Worm (Caenorhabditis elegans) whole organism, mixed stage, embryonic: ENCODE data around the gene srbc-61.

Experiments
- bed-3 ChIP-seq: fragments of 200-800 bp; sonication (Bioruptor generic); optimal IDR thresholded peaks from 3 replicates; lab custom pipeline; 2018; ENCODE audit warnings: mild to moderate bottlenecking, missing genetic modification characterization, moderate library complexity, missing compliant biosample characterization
- blmp-1 ChIP-seq: fragments of 150-350 bp; optimal IDR thresholded peaks from 2 replicates; lab custom pipeline; 2014; ENCODE audit warnings: missing biosample characterization, missing genetic modification characterization
- ceh-39 ChIP-seq: fragments of 150-350 bp; optimal IDR thresholded peaks from 2 replicates; lab custom pipeline; 2014; ENCODE audit warnings: missing biosample characterization, missing genetic modification characterization
- ceh-43 ChIP-seq: fragments of 200-800 bp; sonication (Bioruptor generic); optimal IDR thresholded peaks from 2 replicates; lab custom pipeline; 2018; ENCODE audit warnings: mild to moderate bottlenecking, missing genetic modification characterization, moderate library complexity, missing compliant biosample characterization
- ceh-83 ChIP-seq: fragments of 200-800 bp; sonication (Bioruptor generic); optimal IDR thresholded peaks from 2 replicates; lab custom pipeline; 2018; ENCODE audit warnings: mild to moderate bottlenecking, missing genetic modification characterization, missing compliant biosample characterization
- ces-1 ChIP-seq: fragments of 150-350 bp; optimal IDR thresholded peaks from 2 replicates; lab custom pipeline; 2014; ENCODE audit warnings: missing biosample characterization, missing genetic modification reagents, missing genetic modification characterization
- drap-1 ChIP-seq: fragments of 200-800 bp; sonication (Bioruptor generic); optimal IDR thresholded peaks from 3 replicates; lab custom pipeline; 2018; ENCODE audit warnings: mild to moderate bottlenecking, missing genetic modification characterization, missing compliant biosample characterization
- elt-1 ChIP-seq: sonication (generic microtip); optimal IDR thresholded peaks from 2 replicates; lab custom pipeline; 2017; ENCODE audit warnings: missing genetic modification characterization, mild to moderate bottlenecking, missing compliant biosample characterization, antibody characterized with exemption, moderate library complexity, borderline replicate concordance; ENCODE audit not compliant: insufficient read depth
- elt-3 ChIP-seq: fragments of 150-350 bp; optimal IDR thresholded peaks from 2 replicates; lab custom pipeline; 2014; ENCODE audit warnings: missing biosample characterization, missing genetic modification characterization
- flh-1 ChIP-seq: fragments of 200-800 bp; sonication (Bioruptor generic); optimal IDR thresholded peaks from 2 replicates; lab custom pipeline; 2018; ENCODE audit warnings: mild to moderate bottlenecking, missing genetic modification characterization, moderate library complexity, missing compliant biosample characterization
- ham-2 ChIP-seq: fragments of 200-800 bp; sonication (Bioruptor generic); optimal IDR thresholded peaks from 2 replicates; lab custom pipeline; 2018; ENCODE audit warnings: mild to moderate bottlenecking, missing genetic modification characterization, missing compliant biosample characterization
- hlh-1 ChIP-seq: fragments of 150-350 bp; optimal IDR thresholded peaks from 2 replicates; lab custom pipeline; 2014; ENCODE audit warnings: missing biosample characterization, missing genetic modification reagents, missing genetic modification characterization
- lin-13 ChIP-seq: fragments of 150-350 bp; optimal IDR thresholded peaks from 2 replicates; lab custom pipeline; 2014; ENCODE audit warnings: missing biosample characterization, missing genetic modification characterization
- lsy-2 ChIP-seq: fragments of 150-350 bp; optimal IDR thresholded peaks from 2 replicates; lab custom pipeline; 2014; ENCODE audit warnings: missing biosample characterization, missing genetic modification characterization
- mab-5 ChIP-seq: fragments of 150-350 bp; optimal IDR thresholded peaks from 2 replicates; lab custom pipeline; 2014; ENCODE audit warnings: missing biosample characterization, missing genetic modification characterization
- mep-1 ChIP-seq: fragments of 150-350 bp; optimal IDR thresholded peaks from 2 replicates; lab custom pipeline; 2017; ENCODE audit warnings: missing biosample characterization, missing genetic modification reagents, missing genetic modification characterization, inconsistent platforms
- mls-2 ChIP-seq: sonication (generic microtip); optimal IDR thresholded peaks from 2 replicates; lab custom pipeline; 2016; ENCODE audit warnings: mild to moderate bottlenecking, missing genetic modification characterization, moderate library complexity, missing compliant biosample characterization
- nhr-12 ChIP-seq: fragments of 150-350 bp; optimal IDR thresholded peaks from 2 replicates; lab custom pipeline; 2014; ENCODE audit warnings: missing biosample characterization, missing genetic modification characterization
- nhr-2 ChIP-seq: fragments of 150-350 bp; optimal IDR thresholded peaks from 2 replicates; lab custom pipeline; 2014; ENCODE audit warnings: missing biosample characterization, missing genetic modification characterization
- nhr-237 ChIP-seq: fragments of 150-350 bp; optimal IDR thresholded peaks from 2 replicates; lab custom pipeline; 2014; ENCODE audit warnings: missing biosample characterization, missing genetic modification characterization
- nhr-28 ChIP-seq: fragments of 150-350 bp; optimal IDR thresholded peaks from 2 replicates; lab custom pipeline; 2014; ENCODE audit warnings: missing biosample characterization, missing genetic modification characterization
- nhr-76 ChIP-seq: sonication (generic microtip); optimal IDR thresholded peaks from 2 replicates; lab custom pipeline; 2017; ENCODE audit warnings: missing biosample characterization, missing genetic modification characterization
- pha-4 ChIP-seq: fragments of 150-350 bp; optimal IDR thresholded peaks from 2 replicates; lab custom pipeline; 2018; ENCODE audit warnings: missing biosample characterization, missing genetic modification reagents, missing genetic modification characterization
- sem-2 ChIP-seq: fragments of 200-800 bp; sonication (Bioruptor generic); optimal IDR thresholded peaks from 2 replicates; lab custom pipeline; 2018; ENCODE audit warnings: mild to moderate bottlenecking, missing genetic modification characterization, missing compliant biosample characterization
- sptf-1 ChIP-seq: sonication (generic microtip); optimal IDR thresholded peaks from 2 replicates; lab custom pipeline; 2017; ENCODE audit warnings: mild to moderate bottlenecking, missing genetic modification characterization, moderate library complexity, missing compliant biosample characterization
- tbx-8 ChIP-seq: fragments of 200-800 bp; sonication (Bioruptor generic); optimal IDR thresholded peaks from 2 replicates; lab custom pipeline; 2018; ENCODE audit warnings: mild to moderate bottlenecking, missing genetic modification characterization, moderate library complexity, missing compliant biosample characterization
- unc-39 ChIP-seq: fragments of 150-350 bp; optimal IDR thresholded peaks from 2 replicates; lab custom pipeline; 2014; ENCODE audit warnings: missing biosample characterization, missing genetic modification characterization
- unc-62 ChIP-seq: fragments of 150-350 bp; optimal IDR thresholded peaks from 2 replicates; lab custom pipeline; 2014; ENCODE audit warnings: missing biosample characterization, missing genetic modification reagents, missing genetic modification characterization
- zip-8 ChIP-seq: fragments of 150-350 bp; optimal IDR thresholded peaks from 2 replicates; lab custom pipeline; 2014; ENCODE audit warnings: missing biosample characterization, missing genetic modification characterization
- ztf-11 ChIP-seq: fragments of 150-350 bp; optimal IDR thresholded peaks from 2 replicates; lab custom pipeline; 2014; ENCODE audit warnings: missing biosample characterization, missing genetic modification characterization

srbc-61 gene

ce11 chrV:17476490-17476889 lies at the start of gene srbc-61:
srbc-61 (plus strand) TSS chrV:17476790.
- TF ChIP-seq lin-13 (no peak), nhr-2 (tag; lab: Kevin White, UChicago) (no peak), sem-2 (GFP tag; lab: Kevin White, UChicago) (no peak), blmp-1 (no peak), elt-3 (tag; lab: Kevin White, UChicago) (no peak), mab-5 (tag; lab: Kevin White, UChicago) (no peak), pha-4 (tag; lab: Kevin White, UChicago) (no peak), tbx-8 (GFP tag; lab: Kevin White, UChicago) (no peak)

DNA sequence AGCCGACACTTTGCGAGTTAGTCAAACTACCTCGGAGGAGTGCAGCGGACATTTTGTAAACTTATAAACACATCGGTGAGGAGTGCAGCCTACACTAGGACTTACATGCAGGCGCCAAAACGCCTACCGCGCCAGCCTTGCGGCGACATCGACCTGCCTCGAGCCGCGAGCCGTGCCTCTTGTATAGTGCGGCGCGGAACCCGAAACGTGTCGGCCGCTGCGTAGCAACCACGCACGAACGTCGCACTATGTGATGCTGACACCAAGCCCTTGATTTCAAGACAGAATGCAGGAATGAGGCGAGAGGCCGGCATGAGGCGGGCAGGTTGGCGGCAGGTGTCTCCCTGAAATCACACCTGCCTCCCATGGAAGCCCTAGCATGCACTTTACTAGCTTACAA lies 47.3 kb upstream of the srbc-61 start:
- no peak for TF ChIP-seq unc-62 (GFP tag; lab: Kevin White, UChicago)
- no peak for TF ChIP-seq nhr-2 (tag; lab: Kevin White, UChicago)
- TF ChIP-seq nhr-28 (tag; lab: Kevin White, UChicago) = no peak
- no peak for TF ChIP-seq nhr-12 (tag; lab: Kevin White, UChicago)
- no peak for TF ChIP-seq bed-3
- TF ChIP-seq tbx-8 (GFP tag; lab: Kevin White, UChicago) = no peak
- no peak for TF ChIP-seq nhr-76 (tag; lab: Kevin White, UChicago)
- TF ChIP-seq blmp-1 = no peak
- no peak for TF ChIP-seq nhr-237 (tag; lab: Kevin White, UChicago)
- TF ChIP-seq ztf-11 (tag; lab: Kevin White, UChicago) = no peak
- no peak for TF ChIP-seq zip-8
- no peak for TF ChIP-seq ham-2 (GFP tag; lab: Kevin White, UChicago)
- no peak for TF ChIP-seq elt-3 (tag; lab: Kevin White, UChicago)
- no peak for TF ChIP-seq ceh-43 (GFP tag; lab: Kevin White, UChicago)
- TF ChIP-seq mep-1 (tag; lab: Kevin White, UChicago) = no peak
- TF ChIP-seq mab-5 (tag; lab: Kevin White, UChicago) = no peak
- TF ChIP-seq ceh-83 = no peak

ce11 chrV:17430066-17430465 lies 46.5 kb upstream of the srbc-61 start, which contains the start of gene T27C5.10:
T27C5.10 (minus strand) TSS chrV:17430166.
- TF ChIP-seq zip-8 (no peak), tbx-8 (GFP tag; lab: Kevin White, UChicago) (no peak), nhr-12 (tag; lab: Kevin White, UChicago) (no peak), lsy-2 (tag; lab: Kevin White, UChicago) (no peak)
- TF ChIP-seq, all 35 proteins: peak for 0

- TF ChIP-seq lin-13 (no peak), nhr-76 (tag; lab: Kevin White, UChicago) (no peak), elt-3 (tag; lab: Kevin White, UChicago) (no peak), ces-1 (GFP tag; lab: Kevin White, UChicago) (no peak), sptf-1 (tag; lab: Kevin White, UChicago) (no peak), tbx-8 (GFP tag; lab: Kevin White, UChicago) (no peak), ceh-43 (GFP tag; lab: Kevin White, UChicago) (no peak), mab-5 (tag; lab: Kevin White, UChicago) (no peak), nhr-2 (tag; lab: Kevin White, UChicago) (no peak), pha-4 (tag; lab: Kevin White, UChicago) (no peak), drap-1 (GFP tag; lab: Kevin White, UChicago) (no peak), ztf-11 (tag; lab: Kevin White, UChicago) (no peak), hlh-1 (tag; lab: Kevin White, UChicago) (no peak), ceh-39 (tag; lab: Kevin White, UChicago) (no peak), ham-2 (GFP tag; lab: Kevin White, UChicago) (no peak), ceh-83 (no peak), flh-1 (GFP tag; lab: Kevin White, UChicago) (no peak)
Measured at ce11 chrV:17430903-17431302, 45.7 kb upstream of the srbc-61 start, which contains the start of gene srbc-27. srbc-27 (plus strand) TSS chrV:17431203.

DNA sequence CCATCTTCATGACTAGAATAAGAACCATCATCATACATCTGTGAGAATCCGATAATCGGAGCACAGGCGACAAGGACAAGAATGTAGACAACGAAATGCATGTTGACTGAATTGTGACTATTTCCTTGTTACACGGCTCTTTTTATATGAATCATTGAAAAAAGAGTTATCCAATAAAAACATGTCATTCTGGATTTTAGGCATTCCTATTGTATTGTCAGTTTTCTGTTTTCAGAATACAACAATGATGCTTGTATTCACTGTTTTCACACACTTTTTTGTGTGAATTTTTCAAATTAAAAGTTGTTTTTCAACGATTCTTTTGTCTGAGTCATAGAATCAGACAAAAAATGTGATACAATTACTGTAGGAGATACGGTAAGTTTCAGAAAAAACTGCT lies 40.1 kb upstream of the srbc-61 start, which contains the start of gene F20E11.18:
TSS of gene F20E11.18 (minus strand) at position 101 of the 400 bp plus-strand sequence.
- TF ChIP-seq ceh-43 (GFP tag; lab: Kevin White, UChicago) (no peak), sptf-1 (tag; lab: Kevin White, UChicago) (no peak), lin-13 (no peak), nhr-76 (tag; lab: Kevin White, UChicago) (no peak), ces-1 (GFP tag; lab: Kevin White, UChicago) (no peak), ceh-39 (tag; lab: Kevin White, UChicago) (no peak), unc-39 (tag; lab: Kevin White, UChicago) (no peak), zip-8 (no peak), mab-5 (tag; lab: Kevin White, UChicago) (no peak), blmp-1 (no peak), ham-2 (GFP tag; lab: Kevin White, UChicago) (no peak), elt-1 (tag; lab: Kevin White, UChicago) (no peak), bed-3 (no peak), tbx-8 (GFP tag; lab: Kevin White, UChicago) (no peak), elt-3 (tag; lab: Kevin White, UChicago) (no peak), mls-2 (tag; lab: Kevin White, UChicago) (no peak)
